Worm (Caenorhabditis elegans): Measurements from ENCODE around the gene F49E12.8.

DNA sequence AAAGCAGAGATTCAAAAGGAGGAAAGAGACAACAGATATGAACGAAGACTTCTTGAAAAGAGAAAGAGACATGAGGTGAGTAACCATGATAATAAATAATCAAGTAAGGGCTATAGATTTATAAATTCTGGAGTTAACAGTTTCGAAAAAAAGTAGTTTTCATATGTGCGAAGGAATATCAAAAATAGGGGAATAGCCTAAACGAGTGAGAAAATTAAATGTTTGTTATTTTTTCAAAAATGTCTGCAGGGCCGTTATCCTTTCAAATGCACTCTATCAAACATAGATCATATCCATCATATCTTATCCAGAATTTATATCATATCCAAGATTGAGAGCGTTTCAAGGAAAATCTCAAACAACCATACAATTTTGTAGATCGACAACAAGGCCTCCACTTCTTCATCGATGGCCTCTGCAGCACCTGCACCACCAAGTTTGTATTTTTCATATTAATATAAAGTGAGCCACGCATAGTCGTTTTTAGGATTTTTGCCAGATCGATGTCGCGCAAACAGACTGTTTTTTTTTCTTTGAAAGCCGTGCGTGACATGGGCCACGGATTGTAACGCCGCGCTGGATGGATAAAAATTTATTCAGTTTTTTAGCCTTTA lies 26.8 kb upstream of the F49E12.8 start:
- TF ChIP-seq jun-1 (tag; optimal IDR thresholded peaks at IDR 0.05) = no peak
- TF ChIP-seq unc-130 (GFP tag; optimal IDR thresholded peaks at IDR 0.05) = no peak
- no peak for TF ChIP-seq cey-2 (tag; optimal IDR thresholded peaks at IDR 0.05; ENCODE audit: borderline replicate concordance, insufficient read depth)
- no peak for TF ChIP-seq mxl-3 (GFP tag; optimal IDR thresholded peaks at IDR 0.05)
- TF ChIP-seq ama-1 (optimal IDR thresholded peaks at IDR 0.05) = no peak
- no peak for TF ChIP-seq ztf-11 (tag; optimal IDR thresholded peaks at IDR 0.05)
